Worm (Caenorhabditis elegans) whole organism, L4 larva: ENCODE results near the gene bcat-1.

Source experiments
- R02D3.7 ChIP-seq: fragments of 150-350 bp; sonication (generic microtip); optimal IDR thresholded peaks from 3 replicates; lab custom pipeline; 2014; ENCODE audit warnings: missing biosample characterization, missing genetic modification characterization
- ZK546.5 ChIP-seq, 2 experiments: sonication (generic microtip); optimal IDR thresholded peaks; 2 replicates each; lab custom pipeline; 2017; ENCODE audit warnings: missing biosample characterization in 2 of 2, missing genetic modification characterization in 2 of 2
- ceh-82 ChIP-seq: sonication (generic microtip); optimal IDR thresholded peaks from 2 replicates; lab custom pipeline; 2017; ENCODE audit warnings: missing biosample characterization, missing genetic modification characterization
- ces-1 ChIP-seq: fragments of 150-350 bp; sonication (generic microtip); optimal IDR thresholded peaks from 4 replicates; lab custom pipeline; 2014; ENCODE audit warnings: missing biosample characterization, missing genetic modification reagents, missing genetic modification characterization
- daf-12 ChIP-seq: fragments of 150-350 bp; optimal IDR thresholded peaks from 2 replicates; lab custom pipeline; 2014; ENCODE audit warnings: missing biosample characterization, missing genetic modification reagents, missing genetic modification characterization
- dpl-1 ChIP-seq: fragments of 150-350 bp; optimal IDR thresholded peaks from 2 replicates; lab custom pipeline; 2014; ENCODE audit warnings: missing biosample characterization, missing genetic modification reagents, missing genetic modification characterization
- fos-1 ChIP-seq: fragments of 150-350 bp; optimal IDR thresholded peaks from 2 replicates; lab custom pipeline; 2014; ENCODE audit warnings: missing biosample characterization, missing genetic modification characterization
- nhr-11 ChIP-seq: fragments of 150-350 bp; optimal IDR thresholded peaks from 2 replicates; lab custom pipeline; 2014; ENCODE audit warnings: missing biosample characterization, missing genetic modification characterization
- nhr-111 ChIP-seq: fragments of 200-800 bp; sonication (Bioruptor generic); optimal IDR thresholded peaks from 2 replicates; lab custom pipeline; 2018; ENCODE audit warnings: mild to moderate bottlenecking, missing genetic modification characterization, missing compliant biosample characterization
- nhr-28 ChIP-seq: fragments of 150-350 bp; optimal IDR thresholded peaks from 2 replicates; lab custom pipeline; 2014; ENCODE audit warnings: missing biosample characterization, missing genetic modification characterization
- nhr-42 ChIP-seq: fragments of 200-800 bp; sonication (Bioruptor generic); IDR thresholded peaks from 2 replicates; pipeline ENCODE4 v1.3.6; 2022; ENCODE audit warnings: missing genetic modification characterization, missing compliant biosample characterization
- nhr-76 ChIP-seq: fragments of 150-350 bp; optimal IDR thresholded peaks from 2 replicates; lab custom pipeline; 2014; ENCODE audit warnings: missing biosample characterization, missing genetic modification characterization
- snpc-4 ChIP-seq: fragments of 150-350 bp; optimal IDR thresholded peaks from 2 replicates; lab custom pipeline; 2014; ENCODE audit warnings: missing biosample characterization, missing genetic modification characterization
- unc-62 ChIP-seq, 3 experiments: fragments of 150-350 bp in 1 of 3; sonication (generic microtip); optimal IDR thresholded peaks in 2 of 3; peaks in 1 of 3; 1 replicate in 1 of 3; 2 replicates in 2 of 3; lab custom pipeline; 2014 to 2017; ENCODE audit warnings: missing biosample characterization in 3 of 3, missing genetic modification characterization in 3 of 3, missing genetic modification reagents in 3 of 3, missing genotype in 1 of 3

- TF ChIP-seq ZK546.5 (tag; optimal IDR thresholded peaks at IDR 0.05; lab: Kevin White, UChicago) (no peak), nhr-42 (no peak), dpl-1 (GFP tag; lab: Kevin White, UChicago) (peak; percentile 49), fos-1 (tag; lab: Kevin White, UChicago) (no peak), ceh-82 (tag; lab: Kevin White, UChicago) (no peak), daf-12 (no peak), nhr-11 (tag; lab: Kevin White, UChicago) (no peak), nhr-76 (tag; lab: Kevin White, UChicago) (no peak), unc-62 (GFP tag; optimal IDR thresholded peaks at IDR 0.05 in 1 of 2; lab: Kevin White, UChicago) (no peak), unc-62 (tag; optimal IDR thresholded peaks at IDR 0.05; lab: Kevin White, UChicago) (no peak), nhr-111 (GFP tag; lab: Kevin White, UChicago) (no peak), snpc-4 (tag; lab: Kevin White, UChicago) (no peak), R02D3.7 (tag; lab: Kevin White, UChicago) (no peak), nhr-28 (tag; lab: Kevin White, UChicago) (peak; percentile 58), ces-1 (GFP tag; lab: Kevin White, UChicago) (no peak)
Measured at ce11 chrX:12860711-12861287, 16.5 kb upstream of the bcat-1 start, which contains the start of gene T14G8.3.
